Worm (Caenorhabditis elegans) whole organism, early embryonic: ENCODE measurements around the gene C12D8.13.

Experiments used
- aly-1 ChIP-seq: sonication (generic microtip); optimal IDR thresholded peaks from 2 replicates; lab custom pipeline; 2016; ENCODE audit warnings: missing genetic modification characterization, missing compliant biosample characterization
- ama-1 ChIP-seq: fragments of 150-350 bp; optimal IDR thresholded peaks from 2 replicates; lab custom pipeline; 2014
- ceh-13 ChIP-seq: fragments of 200-800 bp; sonication (Bioruptor generic); optimal IDR thresholded peaks from 2 replicates; lab custom pipeline; 2018; ENCODE audit warnings: mild to moderate bottlenecking, missing genetic modification characterization, missing compliant biosample characterization
- hmbx-1 ChIP-seq: sonication (generic microtip); optimal IDR thresholded peaks from 2 replicates; lab custom pipeline; 2016; ENCODE audit warnings: mild to moderate bottlenecking, missing genetic modification characterization, missing compliant biosample characterization
- hmg-4 ChIP-seq: fragments of 200-800 bp; sonication (Bioruptor generic); optimal IDR thresholded peaks from 2 replicates; lab custom pipeline; 2018; ENCODE audit warnings: mild to moderate bottlenecking, missing genetic modification characterization, missing compliant biosample characterization
- tbx-11 ChIP-seq: fragments of 200-800 bp; sonication (Bioruptor generic); IDR thresholded peaks from 2 replicates; pipeline ENCODE4 v1.3.6; 2022; ENCODE audit warnings: missing genetic modification characterization, missing compliant biosample characterization

DNA sequence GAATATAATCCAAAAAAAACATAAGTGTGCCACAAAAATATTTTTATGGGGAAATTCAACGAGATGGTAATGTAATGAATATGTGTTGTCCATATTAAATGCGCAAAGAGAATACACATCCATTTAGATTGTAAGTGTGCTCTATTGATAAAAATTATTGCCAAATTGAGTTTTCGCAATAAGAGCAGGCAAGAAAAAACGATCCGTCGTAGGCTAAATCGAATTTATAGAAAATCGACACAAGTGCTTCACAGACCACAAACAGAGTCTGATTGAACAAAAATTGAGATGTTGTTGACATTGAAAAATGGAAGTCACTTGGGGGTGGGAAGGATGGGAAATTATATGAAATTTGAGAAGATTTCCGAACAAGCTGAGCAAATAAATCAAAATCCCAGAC, 44.5 kb upstream of the C12D8.13 start:
- TF ChIP-seq tbx-11 (GFP tag; lab: Robert Waterston, UW) (no peak), ceh-13 (GFP tag; lab: Kevin White, UChicago) (no peak), aly-1 (tag; lab: Kevin White, UChicago) (no peak), hmg-4 (GFP tag; lab: Kevin White, UChicago) (no peak), hmbx-1 (no peak), ama-1 (lab: Kevin White, UChicago) (no peak)
